Worm (Caenorhabditis elegans): ENCODE measurements around the gene sfxn-5.

The sfxn-5 gene

ce11 chrII:8086803-8087202 lies 18.0 kb downstream of the sfxn-5 start, which contains the start of gene K02C4.3 (continued):
- TF ChIP-seq unc-62 (GFP tag; optimal IDR thresholded peaks at IDR 0.05 in 1 of 2) (no peak), unc-62 (tag; optimal IDR thresholded peaks at IDR 0.05) (no peak), fkh-10 (GFP tag; optimal IDR thresholded peaks at IDR 0.05) (peak; percentile 2), nhr-48 (tag; optimal IDR thresholded peaks at IDR 0.05) (peak; percentile 23), hmg-1.1 (GFP tag; IDR thresholded peaks at IDR 0.05) (0 out of 2 replicates have a peak, but pooled peaks have one; percentile 13), zip-11 (GFP tag; IDR thresholded peaks at IDR 0.05) (no peak), snpc-4 (tag; optimal IDR thresholded peaks at IDR 0.05) (peak; percentile 37), sdz-12 (GFP tag; optimal IDR thresholded peaks at IDR 0.05) (no peak), spr-3 (GFP tag; optimal IDR thresholded peaks at IDR 0.05) (no peak), lir-3 (tag; optimal IDR thresholded peaks at IDR 0.05) (no peak), ceh-62 (tag; optimal IDR thresholded peaks at IDR 0.05) (no peak), lin-39 (tag; optimal IDR thresholded peaks at IDR 0.05) (no peak), egl-27 (tag; optimal IDR thresholded peaks at IDR 0.05) (no peak), Y48G9A.11 (GFP tag; IDR thresholded peaks at IDR 0.05) (no peak), jun-1 (tag; optimal IDR thresholded peaks at IDR 0.05) (no peak), hlh-11 (tag; optimal IDR thresholded peaks at IDR 0.05) (peak; percentile 46), attf-4 (tag; optimal IDR thresholded peaks at IDR 0.05) (no peak), madf-9 (GFP tag; conservative IDR thresholded peaks at IDR 0.05) (no peak), R02D3.7 (tag; optimal IDR thresholded peaks at IDR 0.05) (no peak), ceh-44 (GFP tag; IDR thresholded peaks at IDR 0.05) (no peak), ztf-7 (tag; optimal IDR thresholded peaks at IDR 0.05) (peak; percentile 10), skn-1 (tag; optimal IDR thresholded peaks at IDR 0.05) (no peak), aly-2 (tag; optimal IDR thresholded peaks at IDR 0.05) (no peak), lsy-2 (tag; optimal IDR thresholded peaks at IDR 0.05) (peak in 1 of 2 experiments; percentile 86), fos-1 (tag; optimal IDR thresholded peaks at IDR 0.05) (no peak), hif-1 (tag; optimal IDR thresholded peaks at IDR 0.05) (no peak), ctbp-1 (GFP tag; IDR thresholded peaks at IDR 0.05) (no peak), lim-7 (GFP tag; IDR thresholded peaks at IDR 0.05) (no peak), daf-19 (GFP tag; conservative IDR thresholded peaks at IDR 0.05) (no peak), D1046.2 (GFP tag; IDR thresholded peaks at IDR 0.05) (no peak), php-3 (GFP tag; IDR thresholded peaks at IDR 0.05) (no peak), tra-1 (GFP tag; IDR thresholded peaks at IDR 0.05) (no peak), snpc-1.2 (GFP tag; IDR thresholded peaks at IDR 0.05) (no peak), Y105C5A.15 (GFP tag; IDR thresholded peaks at IDR 0.05) (no peak), dmd-8 (GFP tag; IDR thresholded peaks at IDR 0.05) (no peak), zag-1 (tag; optimal IDR thresholded peaks at IDR 0.05) (no peak), madf-5 (GFP tag; IDR thresholded peaks at IDR 0.05) (no peak), cey-2 (tag; optimal IDR thresholded peaks at IDR 0.05; ENCODE audit: borderline replicate concordance, insufficient read depth) (no peak), nhr-28 (tag; optimal IDR thresholded peaks at IDR 0.05) (peak; percentile 27), nhr-42 (GFP tag; IDR thresholded peaks at IDR 0.05) (no peak), nhr-237 (tag; optimal IDR thresholded peaks at IDR 0.05) (no peak), ceh-28 (tag; optimal IDR thresholded peaks at IDR 0.05) (no peak), dpl-1 (GFP tag; optimal IDR thresholded peaks at IDR 0.05) (peak; percentile 93), Y75B8A.6 (GFP tag; IDR thresholded peaks at IDR 0.05) (no peak), lin-13 (GFP tag; optimal IDR thresholded peaks at IDR 0.05) (no peak), ztf-11 (tag; optimal IDR thresholded peaks at IDR 0.05) (no peak), arid-1 (GFP tag; conservative IDR thresholded peaks at IDR 0.05) (no peak), nhr-102 (tag; optimal IDR thresholded peaks at IDR 0.05) (no peak), F49E8.2 (tag; optimal IDR thresholded peaks at IDR 0.05; ENCODE audit: borderline replicate concordance) (no peak), nhr-41 (GFP tag; IDR thresholded peaks at IDR 0.05) (no peak), lin-1 (GFP tag; IDR thresholded peaks at IDR 0.05) (no peak), mxl-2 (GFP tag; conservative IDR thresholded peaks at IDR 0.05) (no peak), mxl-3 (GFP tag; optimal IDR thresholded peaks at IDR 0.05) (no peak), ama-1 (optimal IDR thresholded peaks at IDR 0.05) (no peak)
